Worm (Caenorhabditis elegans) whole organism, mixed stage, embryonic: ENCODE data around the gene C17A2.4.

Experiments
- ces-1 ChIP-seq: fragments of 150-350 bp; optimal IDR thresholded peaks from 2 replicates; lab custom pipeline; 2014; ENCODE audit warnings: missing biosample characterization, missing genetic modification reagents, missing genetic modification characterization
- elt-1 ChIP-seq: sonication (generic microtip); optimal IDR thresholded peaks from 2 replicates; lab custom pipeline; 2017; ENCODE audit warnings: missing genetic modification characterization, mild to moderate bottlenecking, missing compliant biosample characterization, antibody characterized with exemption, moderate library complexity, borderline replicate concordance; ENCODE audit not compliant: insufficient read depth
- flh-1 ChIP-seq: fragments of 200-800 bp; sonication (Bioruptor generic); optimal IDR thresholded peaks from 2 replicates; lab custom pipeline; 2018; ENCODE audit warnings: mild to moderate bottlenecking, missing genetic modification characterization, moderate library complexity, missing compliant biosample characterization
- ham-2 ChIP-seq: fragments of 200-800 bp; sonication (Bioruptor generic); optimal IDR thresholded peaks from 2 replicates; lab custom pipeline; 2018; ENCODE audit warnings: mild to moderate bottlenecking, missing genetic modification characterization, missing compliant biosample characterization
- nhr-12 ChIP-seq: fragments of 150-350 bp; optimal IDR thresholded peaks from 2 replicates; lab custom pipeline; 2014; ENCODE audit warnings: missing biosample characterization, missing genetic modification characterization
- nhr-28 ChIP-seq: fragments of 150-350 bp; optimal IDR thresholded peaks from 2 replicates; lab custom pipeline; 2014; ENCODE audit warnings: missing biosample characterization, missing genetic modification characterization
- nhr-76 ChIP-seq: sonication (generic microtip); optimal IDR thresholded peaks from 2 replicates; lab custom pipeline; 2017; ENCODE audit warnings: missing biosample characterization, missing genetic modification characterization
- pha-4 ChIP-seq: fragments of 150-350 bp; optimal IDR thresholded peaks from 2 replicates; lab custom pipeline; 2018; ENCODE audit warnings: missing biosample characterization, missing genetic modification reagents, missing genetic modification characterization
- unc-120 ChIP-seq: sonication (generic microtip); optimal IDR thresholded peaks from 2 replicates; lab custom pipeline; 2017; ENCODE audit warnings: missing genetic modification characterization, missing compliant biosample characterization; ENCODE audit not compliant: poor library complexity, severe bottlenecking
- ztf-11 ChIP-seq: fragments of 150-350 bp; optimal IDR thresholded peaks from 2 replicates; lab custom pipeline; 2014; ENCODE audit warnings: missing biosample characterization, missing genetic modification characterization

- TF ChIP-seq ham-2 (no peak), nhr-76 (tag; lab: Kevin White, UChicago) (no peak), unc-120 (no peak), flh-1 (no peak), elt-1 (tag; lab: Kevin White, UChicago) (no peak), nhr-12 (tag; lab: Kevin White, UChicago) (no peak), pha-4 (tag; lab: Kevin White, UChicago) (no peak), nhr-28 (tag; lab: Kevin White, UChicago) (no peak), ces-1 (GFP tag; lab: Kevin White, UChicago) (no peak), ztf-11 (tag; lab: Kevin White, UChicago) (no peak)
Measured at ce11 chrII:3879945-3880344, 40.3 kb downstream of the C17A2.4 start, which contains the start of gene nhr-166.
